Fruit fly (Drosophila melanogaster): ENCODE measurements around the gene CG1572.
A peak's percentile ranks its signal among the peaks of the same experiment; 100 is the strongest.
"Not testable (repeated sequence)": the region's sequence is repeated elsewhere in the genome, so short reads cannot be mapped to it uniquely, and the experiment has no call there.

Gene CG1572

dm6 chrX:11558389-11558908 lies at the start of gene CG1572:
Gene CG1572, minus strand, starts transcription at chrX:11558654.
- no peak for TF ChIP-seq noc (tag; optimal IDR thresholded peaks at IDR 0.05)

- TF ChIP-seq noc (tag; optimal IDR thresholded peaks at IDR 0.05) = no peak
Measured at dm6 chrX:11604094-11604493, 45.6 kb upstream of the CG1572 start, which contains the start of gene CG2533. Gene CG2533, minus strand, starts transcription at chrX:11604194.

DNA sequence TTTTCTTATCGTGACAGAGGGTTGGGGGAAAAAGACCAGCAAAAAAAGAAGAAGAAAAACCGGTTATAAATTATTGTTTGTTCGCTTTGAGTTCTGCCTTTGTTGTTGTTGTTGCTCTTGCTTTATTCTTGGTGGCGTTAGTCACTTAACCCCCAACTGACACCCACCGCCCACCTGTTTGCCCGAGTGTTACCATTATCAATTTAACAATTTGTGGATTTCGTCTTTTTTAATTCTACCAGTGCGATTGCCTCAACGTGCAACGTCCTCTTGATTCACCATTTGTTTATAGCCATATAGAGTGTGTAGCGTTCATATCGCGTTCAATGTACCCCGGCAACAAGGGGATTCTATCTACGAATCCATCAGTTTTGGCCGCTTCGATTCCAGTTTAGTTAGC lies 43.0 kb upstream of the CG1572 start:
- TF ChIP-seq noc (tag; optimal IDR thresholded peaks at IDR 0.05) = no peak

- no peak for TF ChIP-seq noc (tag; optimal IDR thresholded peaks at IDR 0.05)
Measured at dm6 chrX:11600795-11601358, 42.4 kb upstream of the CG1572 start.

DNA sequence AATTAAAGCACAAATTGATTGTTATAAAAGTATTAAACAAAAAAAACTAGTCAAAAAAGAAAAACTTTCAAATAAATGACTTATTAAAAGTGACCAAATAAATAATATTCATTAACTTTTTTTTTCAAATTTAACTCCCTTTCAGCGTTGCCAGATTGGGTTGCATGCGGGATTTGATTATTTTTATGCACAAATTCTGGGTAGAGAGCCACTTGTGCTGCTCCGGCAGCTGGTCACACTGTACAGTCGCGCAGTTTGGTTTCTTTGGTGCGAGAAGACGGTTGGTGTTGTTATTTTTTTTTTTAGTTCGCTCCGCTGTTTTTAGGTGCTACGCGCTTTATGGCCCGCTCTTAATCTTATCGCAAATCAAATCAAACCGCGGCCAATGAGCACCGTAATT lies 41.1 kb upstream of the CG1572 start, which contains the start of gene rho-4:
TSS of gene rho-4 (plus strand) at position 250 of the 400 bp plus-strand sequence.
- not testable (repeated sequence) for TF ChIP-seq noc (tag; optimal IDR thresholded peaks at IDR 0.05)

DNA sequence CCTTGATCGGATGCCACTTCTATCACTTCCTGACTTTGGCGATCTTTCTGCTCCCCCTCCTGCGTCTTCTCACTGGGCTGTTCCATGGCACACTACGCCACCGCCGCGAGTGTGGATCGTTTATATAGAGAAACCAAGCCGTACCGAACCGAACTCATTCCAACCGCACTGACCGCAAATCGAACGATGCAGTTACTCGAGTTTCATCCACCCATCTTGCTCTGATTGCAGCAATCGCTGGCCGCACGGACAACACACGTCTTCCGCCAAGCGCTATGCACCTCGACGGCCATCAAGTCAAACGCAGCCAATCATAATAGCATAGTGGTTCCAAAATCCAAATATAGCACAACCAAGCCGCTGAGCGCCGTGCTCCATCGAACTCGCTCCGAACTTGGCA lies 25.6 kb upstream of the CG1572 start, which contains the start of gene pkm:
TSS of gene pkm (minus strand) at position 101 of the 400 bp plus-strand sequence.
- TF ChIP-seq noc (tag; optimal IDR thresholded peaks at IDR 0.05) = no peak

DNA sequence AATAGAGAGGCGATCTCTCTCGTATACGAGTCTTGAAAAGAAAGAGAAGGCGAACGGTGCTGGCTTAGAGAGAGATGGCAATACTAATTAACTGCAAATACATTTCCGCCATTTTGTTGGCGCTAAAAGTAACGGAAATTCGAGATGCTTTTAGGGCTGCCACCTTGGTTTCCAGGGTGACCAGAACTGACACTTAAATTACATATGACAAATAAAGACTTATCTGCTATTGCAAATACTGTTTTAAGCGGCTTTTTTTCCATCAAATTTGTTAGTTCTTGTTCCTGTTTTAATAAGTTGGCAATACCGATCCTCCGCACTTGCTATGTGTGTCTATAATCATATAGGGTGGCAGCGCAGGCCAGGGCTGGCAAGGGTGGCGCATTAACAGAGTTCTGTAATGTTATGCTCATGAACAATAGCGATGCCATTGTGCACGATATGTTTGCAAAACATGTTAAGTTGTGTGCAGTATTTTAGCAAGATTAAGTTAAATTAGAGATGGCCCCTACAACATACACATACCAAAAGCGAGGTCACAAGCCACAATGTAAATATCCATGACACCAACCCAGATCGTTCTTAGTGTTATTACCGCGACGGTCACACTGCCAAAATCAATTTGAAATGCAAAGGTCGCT lies 21.9 kb upstream of the CG1572 start, which contains the start of gene nod:
TSS of gene nod (plus strand) at position 573 of the 641 bp plus-strand sequence.
- TF ChIP-seq noc (tag; optimal IDR thresholded peaks at IDR 0.05) = peak; percentile 47

DNA sequence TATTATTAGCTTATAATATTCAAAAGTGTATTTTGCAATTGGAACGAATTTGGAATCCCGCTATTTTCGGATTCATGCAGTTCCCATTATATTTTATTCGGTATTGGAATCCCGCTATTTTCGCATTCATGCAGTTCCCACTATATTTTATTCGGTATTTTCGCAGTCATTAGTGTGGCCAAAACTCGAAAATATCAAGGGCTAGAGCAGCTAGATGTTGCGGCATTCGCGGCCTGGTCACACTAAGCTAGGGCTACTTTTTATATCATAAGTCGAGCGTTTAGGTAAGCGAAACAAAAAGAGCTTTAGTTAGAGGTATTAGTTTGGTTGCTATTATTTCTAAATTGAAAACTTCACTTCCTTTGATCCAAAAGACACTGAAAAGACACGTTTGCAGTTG lies 20.4 kb upstream of the CG1572 start:
- no peak for TF ChIP-seq noc (tag; optimal IDR thresholded peaks at IDR 0.05)

DNA sequence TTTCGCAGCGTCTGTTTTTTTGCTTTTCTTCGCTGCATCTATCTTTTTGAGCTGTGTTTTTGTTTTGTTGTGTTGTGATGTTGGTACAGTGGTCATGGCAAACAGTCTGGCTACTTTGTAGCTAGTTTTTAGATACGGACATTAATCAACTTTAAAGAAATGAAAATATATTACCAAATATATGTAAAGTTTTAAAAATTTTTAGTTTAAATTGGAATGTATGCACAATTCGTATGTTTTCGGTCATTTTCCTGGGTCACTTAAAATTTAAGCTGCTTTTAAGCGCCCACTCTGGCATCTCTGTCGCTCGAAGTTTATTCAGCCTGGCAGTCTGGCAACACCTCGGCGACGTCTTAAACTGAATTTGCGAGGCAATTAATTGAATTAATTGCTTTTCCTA lies 18.1 kb upstream of the CG1572 start, which contains the start of gene CG11695:
TSS of gene CG11695 (plus strand) at position 344 of the 400 bp plus-strand sequence.
- TF ChIP-seq noc (tag; optimal IDR thresholded peaks at IDR 0.05) = peak; percentile 54

DNA sequence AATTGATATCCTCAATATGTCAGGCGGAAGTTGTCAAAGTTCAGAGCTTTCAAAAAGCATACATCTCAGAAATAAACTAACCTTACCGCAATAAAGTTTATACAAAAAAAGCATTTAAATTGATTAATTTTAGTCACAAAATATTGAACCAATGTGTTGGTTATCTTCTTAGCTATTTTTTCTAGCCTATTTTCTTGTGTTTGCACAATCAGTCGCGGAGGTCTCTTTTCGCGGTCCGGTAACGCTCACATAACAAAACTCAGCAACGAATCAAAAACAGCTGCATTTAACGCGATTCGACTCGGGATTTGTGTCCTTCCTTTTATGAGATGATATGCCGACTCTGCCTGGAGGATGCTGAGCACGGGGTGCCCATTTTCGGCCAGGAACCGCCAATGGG lies 15.1 kb upstream of the CG1572 start, which contains the start of gene CG11696:
TSS of gene CG11696 (plus strand) at position 203 of the 400 bp plus-strand sequence.
- no peak for TF ChIP-seq noc (tag; optimal IDR thresholded peaks at IDR 0.05)

DNA sequence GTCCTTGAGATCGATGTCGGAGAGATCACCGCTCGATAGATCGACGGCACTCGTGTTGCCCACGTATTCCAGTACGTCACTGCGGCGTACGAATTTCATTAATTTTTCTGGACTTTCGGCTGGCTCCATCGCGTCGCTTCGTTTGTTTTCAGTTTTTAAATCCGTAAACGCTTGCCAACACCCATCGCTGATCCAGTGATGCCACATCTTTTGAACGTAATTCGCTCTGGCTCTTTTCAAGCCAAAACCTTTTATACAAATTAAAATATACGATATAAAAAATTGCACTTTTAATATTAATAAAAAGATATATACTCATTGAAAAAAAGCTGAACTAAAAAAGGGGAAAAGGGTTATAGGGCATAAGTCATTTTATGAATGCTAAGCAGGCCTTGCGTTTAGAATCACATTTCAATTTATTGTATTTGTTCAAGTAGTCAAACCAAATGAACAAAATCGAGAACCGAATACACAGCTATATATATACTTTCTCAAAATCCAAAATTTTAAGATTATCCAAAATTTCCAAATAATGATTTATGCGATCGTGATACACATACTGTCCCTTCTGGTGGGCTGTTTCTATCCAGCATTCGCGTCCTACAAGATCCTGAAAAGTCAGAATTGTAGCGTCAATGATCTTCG lies 13.9 kb upstream of the CG1572 start, which contains the start of the genes Kmn1 and Reepl1:
TSS of gene Kmn1 (minus strand) at position 173 of the 645 bp plus-strand sequence.
TSS of gene Reepl1 (plus strand) at position 438 of the 645 bp plus-strand sequence.
- no peak for TF ChIP-seq noc (tag; optimal IDR thresholded peaks at IDR 0.05)

- peak; percentile 67 for TF ChIP-seq noc (tag; optimal IDR thresholded peaks at IDR 0.05)
Measured at dm6 chrX:11569956-11570695, 11.7 kb upstream of the CG1572 start, which contains the start of the genes Polr2A and CG11699. Gene Polr2A, minus strand, starts transcription at chrX:11570326. Gene CG11699, plus strand, starts transcription at chrX:11570621.

dm6 chrX:11561450-11562040 lies 3.1 kb upstream of the CG1572 start, which contains the start of gene PGRP-SA:
Gene PGRP-SA, plus strand, starts transcription at chrX:11561643.
- TF ChIP-seq noc (tag; optimal IDR thresholded peaks at IDR 0.05) = peak; percentile 59

Data from whole organism, larva.